Worm (Caenorhabditis elegans) whole organism, L4 larva: ENCODE data around the gene T13F3.4.

Experiments used
- F49E8.2 ChIP-seq: sonication (generic microtip); optimal IDR thresholded peaks from 2 replicates; lab custom pipeline; 2016; ENCODE audit warnings: missing compliant biosample characterization, mild to moderate bottlenecking, missing genetic modification characterization, borderline replicate concordance
- ama-1 ChIP-seq: fragments of 150-350 bp; optimal IDR thresholded peaks from 2 replicates; lab custom pipeline; 2014; ENCODE audit warnings: inconsistent platforms, mixed read lengths
- ceh-62 ChIP-seq: sonication (generic microtip); optimal IDR thresholded peaks from 2 replicates; lab custom pipeline; 2017; ENCODE audit warnings: missing biosample characterization, missing genetic modification characterization
- ces-1 ChIP-seq: fragments of 150-350 bp; sonication (generic microtip); optimal IDR thresholded peaks from 4 replicates; lab custom pipeline; 2014; ENCODE audit warnings: missing biosample characterization, missing genetic modification reagents, missing genetic modification characterization
- duxl-1 ChIP-seq: sonication (generic microtip); optimal IDR thresholded peaks from 2 replicates; lab custom pipeline; 2016; ENCODE audit warnings: mild to moderate bottlenecking, missing genetic modification characterization, moderate library complexity, missing compliant biosample characterization; ENCODE audit not compliant: poor library complexity
- egl-27 ChIP-seq: sonication (generic microtip); optimal IDR thresholded peaks from 3 replicates; lab custom pipeline; 2017; ENCODE audit warnings: missing biosample characterization, missing genetic modification reagents, missing genetic modification characterization
- lin-13 ChIP-seq: fragments of 150-350 bp; optimal IDR thresholded peaks from 2 replicates; lab custom pipeline; 2014; ENCODE audit warnings: missing biosample characterization, missing genetic modification reagents, missing genetic modification characterization
- lin-38 ChIP-seq: fragments of 200-800 bp; sonication (Bioruptor generic); IDR thresholded peaks from 2 replicates; pipeline ENCODE4 v1.3.6; 2022; ENCODE audit warnings: missing genetic modification reagents, missing genetic modification characterization, missing compliant biosample characterization
- nhr-237 ChIP-seq: sonication (generic microtip); optimal IDR thresholded peaks from 2 replicates; lab custom pipeline; 2017; ENCODE audit warnings: missing biosample characterization, missing genetic modification characterization
- nhr-25 ChIP-seq: sonication (generic microtip); optimal IDR thresholded peaks from 2 replicates; lab custom pipeline; 2017; ENCODE audit warnings: missing genetic modification characterization, mild to moderate bottlenecking, missing compliant biosample characterization, antibody characterized with exemption, moderate library complexity, borderline replicate concordance; ENCODE audit not compliant: insufficient read depth
- nhr-6 ChIP-seq: fragments of 150-350 bp; optimal IDR thresholded peaks from 2 replicates; lab custom pipeline; 2014; ENCODE audit warnings: missing biosample characterization, missing genetic modification characterization
- pha-4 ChIP-seq, 2 experiments: fragments of 150-350 bp in 1 of 2; fragments of 200-800 bp in 1 of 2; sonication (Bioruptor generic) in 1 of 2; IDR thresholded peaks in 1 of 2; optimal IDR thresholded peaks in 1 of 2; 2 replicates each; pipeline versions ENCODE4 v1.3.6 to Lab custom; 2014 to 2022; ENCODE audit warnings: missing genetic modification characterization in 2 of 2, missing genetic modification reagents in 2 of 2, missing biosample characterization in 1 of 2, missing compliant biosample characterization in 1 of 2
- skn-1 ChIP-seq: fragments of 150-350 bp; optimal IDR thresholded peaks from 2 replicates; lab custom pipeline; 2014; ENCODE audit warnings: missing biosample characterization, missing genetic modification characterization
- ztf-11 ChIP-seq: fragments of 150-350 bp; optimal IDR thresholded peaks from 2 replicates; lab custom pipeline; 2014; ENCODE audit warnings: missing biosample characterization, missing genetic modification characterization

DNA sequence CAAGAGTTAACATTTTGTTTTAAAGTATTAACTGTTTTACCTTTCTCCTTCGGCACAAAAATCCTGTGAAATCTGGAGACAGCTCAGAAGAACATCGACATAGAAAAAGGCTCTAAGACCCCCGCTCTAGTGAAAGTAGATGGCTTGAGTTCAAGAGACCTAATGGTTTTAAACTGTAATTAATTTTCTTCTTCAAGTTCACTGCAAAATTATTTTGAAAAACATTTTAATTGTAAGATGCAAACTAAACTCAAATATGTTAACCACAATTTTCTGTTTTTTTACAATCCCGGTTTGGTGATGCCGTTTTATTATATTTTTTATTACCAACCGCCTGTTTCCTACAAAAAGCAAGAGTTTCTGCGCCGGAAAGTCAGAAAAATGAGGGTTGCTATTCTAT is 32.8 kb downstream of the T13F3.4 start, which contains the start of gene clec-233:
- TF ChIP-seq nhr-25 (tag; lab: Kevin White, UChicago) (no peak), egl-27 (tag; lab: Kevin White, UChicago) (no peak), lin-13 (no peak), ceh-62 (tag; lab: Kevin White, UChicago) (no peak), ama-1 (lab: Kevin White, UChicago) (no peak), pha-4 (GFP tag; IDR thresholded peaks at IDR 0.05; lab: Robert Waterston, UW) (no peak), pha-4 (tag; optimal IDR thresholded peaks at IDR 0.05; lab: Kevin White, UChicago) (no peak), nhr-237 (tag; lab: Kevin White, UChicago) (no peak), ces-1 (GFP tag; lab: Kevin White, UChicago) (no peak), duxl-1 (tag; lab: Kevin White, UChicago) (no peak), nhr-6 (tag; lab: Kevin White, UChicago) (no peak), ztf-11 (no peak), lin-38 (no peak), F49E8.2 (tag; lab: Kevin White, UChicago) (no peak), skn-1 (tag; lab: Kevin White, UChicago) (no peak)
